Fruit fly (Drosophila melanogaster) whole organism, pupa: Measurements from ENCODE around the gene CG6739.

Source experiments
- CG14655 ChIP-seq: fragments of 200-800 bp; sonication (Bioruptor generic); optimal IDR thresholded peaks from 3 replicates; lab custom pipeline; 2017; ENCODE audit warnings: mild to moderate bottlenecking, missing biosample characterization, missing genetic modification reagents, missing genetic modification characterization
- CG17806 ChIP-seq: fragments of 200-800 bp; sonication (Bioruptor generic); optimal IDR thresholded peaks from 2 replicates; lab custom pipeline; 2018; ENCODE audit warnings: missing biosample characterization, mild to moderate bottlenecking, missing genetic modification characterization, moderate library complexity
- CG8159 ChIP-seq: fragments of 200-800 bp; sonication (Bioruptor generic); optimal IDR thresholded peaks from 3 replicates; lab custom pipeline; 2018; ENCODE audit warnings: missing biosample characterization, mild to moderate bottlenecking, missing genetic modification characterization, moderate library complexity
- CG9948 ChIP-seq: fragments of 200-800 bp; sonication (Bioruptor generic); optimal IDR thresholded peaks from 2 replicates; lab custom pipeline; 2018; ENCODE audit warnings: missing biosample characterization, mild to moderate bottlenecking, missing genetic modification characterization, moderate library complexity
- EcR ChIP-seq: fragments of 200-800 bp; sonication (Bioruptor generic); optimal IDR thresholded peaks from 3 replicates; lab custom pipeline; 2019; ENCODE audit warnings: missing biosample characterization, missing genetic modification characterization, mild to moderate bottlenecking, moderate library complexity, missing genetic modification reagents
- Pif1A ChIP-seq: fragments of 200-800 bp; sonication (Bioruptor generic); optimal IDR thresholded peaks from 3 replicates; lab custom pipeline; 2016; ENCODE audit warnings: missing biosample characterization, missing genetic modification characterization
- fd96Ca ChIP-seq: fragments of 200-800 bp; sonication (Bioruptor generic); IDR thresholded peaks from 3 replicates; pipeline ENCODE4 v1.3.6; 2022; ENCODE audit warnings: missing biosample characterization, missing genetic modification characterization

- TF ChIP-seq CG8159 (tag; lab: Kevin White, UChicago), result peak; percentile 51
- TF ChIP-seq fd96Ca, result peak; percentile 65; the same call in 2 of the 3 replicates
- TF ChIP-seq CG14655 (GFP tag; lab: Kevin White, UChicago), result peak; percentile 66
- peak; percentile 54 for TF ChIP-seq CG17806 (tag; lab: Kevin White, UChicago)
- TF ChIP-seq EcR (GFP tag; lab: Kevin White, UChicago), result no peak
- TF ChIP-seq Pif1A (GFP tag; lab: Kevin White, UChicago), result peak; percentile 70
- TF ChIP-seq CG9948, result peak; percentile 38
Observed at dm6 chr2L:7596862-7597261, 11.3 kb upstream of the CG6739 start.
